Worm (Caenorhabditis elegans): Measurements from ENCODE around the gene str-149.

DNA sequence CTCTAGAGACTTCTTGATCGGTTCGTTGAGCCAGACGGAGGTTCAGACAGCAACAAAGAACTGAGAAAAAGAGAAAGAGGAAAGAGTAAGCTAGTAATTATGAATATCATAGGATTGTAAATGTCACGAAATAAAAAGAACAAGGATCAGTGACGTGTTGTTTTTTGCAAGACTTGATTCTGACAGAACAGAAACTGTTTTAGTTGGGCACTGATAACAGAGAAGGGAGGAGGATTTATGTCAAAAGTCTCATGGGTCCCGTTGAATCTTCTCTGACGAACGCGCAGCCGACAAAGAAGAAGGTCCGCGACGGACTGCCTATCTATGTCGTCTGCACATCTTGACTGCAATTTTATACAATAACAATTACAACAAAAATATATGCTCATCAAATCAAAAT lies 27.4 kb downstream of the str-149 start, which contains the start of gene T03E6.9:
- no peak for TF ChIP-seq ceh-13 (GFP tag; optimal IDR thresholded peaks at IDR 0.05)
- TF ChIP-seq ama-1 (optimal IDR thresholded peaks at IDR 0.05): no peak
- no peak for TF ChIP-seq B0310.2 (tag; optimal IDR thresholded peaks at IDR 0.05)
- no peak for TF ChIP-seq hmg-4 (GFP tag; optimal IDR thresholded peaks at IDR 0.05)
- no peak for TF ChIP-seq pes-1 (GFP tag; IDR thresholded peaks at IDR 0.05)
- TF ChIP-seq flt-1 (GFP tag; IDR thresholded peaks at IDR 0.05): no peak
- no peak for TF ChIP-seq sea-1 (GFP tag; conservative IDR thresholded peaks at IDR 0.05)
- TF ChIP-seq scrt-1 (GFP tag; IDR thresholded peaks at IDR 0.05): no peak
- no peak for TF ChIP-seq hmbx-1 (tag; optimal IDR thresholded peaks at IDR 0.05)
- TF ChIP-seq F13C5.2 (tag; optimal IDR thresholded peaks at IDR 0.05): no peak
- no peak for TF ChIP-seq hnd-1 (tag; optimal IDR thresholded peaks at IDR 0.05)
- TF ChIP-seq tbx-37 (GFP tag; conservative IDR thresholded peaks at IDR 0.05): no peak
